Worm (Caenorhabditis elegans) whole organism, late embryonic: ENCODE measurements around the gene C16C8.25.

Source experiments
- F13H6.1 ChIP-seq: sonication (generic microtip); optimal IDR thresholded peaks from 2 replicates; lab custom pipeline; 2016; ENCODE audit warnings: missing genetic modification characterization, missing compliant biosample characterization
- ama-1 ChIP-seq: fragments of 150-350 bp; optimal IDR thresholded peaks from 2 replicates; lab custom pipeline; 2014
- ceh-9 ChIP-seq: sonication (generic microtip); optimal IDR thresholded peaks from 2 replicates; lab custom pipeline; 2016; ENCODE audit warnings: mild to moderate bottlenecking, missing genetic modification characterization, inconsistent platforms, missing compliant biosample characterization
- elt-2 ChIP-seq: sonication (generic microtip); optimal IDR thresholded peaks from 2 replicates; lab custom pipeline; 2016; ENCODE audit warnings: missing genetic modification reagents, missing genetic modification characterization, missing compliant biosample characterization
- nhr-11 ChIP-seq: fragments of 150-350 bp; optimal IDR thresholded peaks from 2 replicates; lab custom pipeline; 2014; ENCODE audit warnings: missing biosample characterization, missing genetic modification characterization
- pros-1 ChIP-seq: fragments of 150-350 bp; optimal IDR thresholded peaks from 2 replicates; lab custom pipeline; 2014; ENCODE audit warnings: missing biosample characterization, missing genetic modification reagents, missing genetic modification characterization
- sox-2 ChIP-seq: fragments of 200-800 bp; sonication (Bioruptor generic); IDR thresholded peaks from 2 replicates; pipeline ENCODE4 v1.3.6; 2022; ENCODE audit warnings: missing genetic modification reagents, missing genetic modification characterization, missing compliant biosample characterization
- tbx-2 ChIP-seq: sonication (generic microtip); optimal IDR thresholded peaks from 2 replicates; lab custom pipeline; 2016; ENCODE audit warnings: missing genetic modification characterization, missing compliant biosample characterization
- ztf-16 ChIP-seq: sonication (generic microtip); optimal IDR thresholded peaks from 2 replicates; lab custom pipeline; 2017; ENCODE audit warnings: missing genetic modification characterization, missing compliant biosample characterization

- TF ChIP-seq sox-2 (GFP tag; lab: Robert Waterston, UW) (no peak), pros-1 (tag; lab: Kevin White, UChicago) (no peak), nhr-11 (tag; lab: Kevin White, UChicago) (no peak), ztf-16 (no peak), ama-1 (no peak), ceh-9 (tag; lab: Kevin White, UChicago) (no peak), elt-2 (tag; lab: Kevin White, UChicago) (no peak), tbx-2 (tag; lab: Kevin White, UChicago) (no peak), F13H6.1 (no peak)
These were observed 3.7 kb upstream of the C16C8.25 start, which contains the start of the genes C16C8.5 and C16C8.16 for ce11 chrII:3445285-3445806.
